Worm (Caenorhabditis elegans): ENCODE results near the gene T05A1.5.

T05A1.5 gene

DNA sequence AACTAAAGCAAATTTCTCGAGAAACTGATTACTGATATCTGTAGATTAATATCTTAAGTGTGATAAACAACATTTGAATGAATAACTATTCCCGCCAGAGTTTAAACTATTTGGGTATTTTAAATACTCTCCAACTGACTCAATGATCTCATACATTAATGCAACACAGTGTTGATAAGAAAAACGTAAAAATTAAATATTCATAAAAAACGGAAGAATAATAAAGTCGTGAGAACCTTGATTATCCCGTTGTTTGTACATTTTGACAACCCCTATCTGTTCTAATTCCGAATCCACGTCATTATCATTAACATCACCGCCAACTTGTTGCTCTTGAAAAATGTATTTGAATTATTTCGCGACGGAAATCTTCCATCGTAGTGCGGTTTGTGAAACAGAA, 16.4 kb upstream of the T05A1.5 start, which contains the start of gene elo-7:
Gene elo-7 (plus strand): TSS at position 301 of the 400 bp plus-strand sequence.
- TF ChIP-seq mdt-29 (GFP tag; IDR thresholded peaks at IDR 0.05) = no peak
- TF ChIP-seq Y48G9A.11 (GFP tag; IDR thresholded peaks at IDR 0.05) = no peak
- no peak for TF ChIP-seq lin-15B (tag; optimal IDR thresholded peaks at IDR 0.05)
- no peak for TF ChIP-seq aly-2 (tag; optimal IDR thresholded peaks at IDR 0.05)
- TF ChIP-seq ZK337.2 (GFP tag; IDR thresholded peaks at IDR 0.05) = no peak
- no peak for TF ChIP-seq D1046.2 (GFP tag; IDR thresholded peaks at IDR 0.05)
- no peak for TF ChIP-seq mes-2 (tag; optimal IDR thresholded peaks at IDR 0.05; ENCODE audit: poor library complexity, severe bottlenecking)
- no peak for TF ChIP-seq cey-2 (tag; optimal IDR thresholded peaks at IDR 0.05; ENCODE audit: borderline replicate concordance, insufficient read depth)
- no peak for TF ChIP-seq nhr-111 (GFP tag; optimal IDR thresholded peaks at IDR 0.05)
- no peak for TF ChIP-seq nhr-48 (tag; optimal IDR thresholded peaks at IDR 0.05)
- no peak for TF ChIP-seq ctbp-1 (GFP tag; IDR thresholded peaks at IDR 0.05)
- TF ChIP-seq mxl-2 (GFP tag; conservative IDR thresholded peaks at IDR 0.05) = no peak
- no peak for TF ChIP-seq Y75B8A.6 (GFP tag; IDR thresholded peaks at IDR 0.05)
- no peak for TF ChIP-seq Y5F2A.4 (GFP tag; optimal IDR thresholded peaks at IDR 0.05)
- TF ChIP-seq lin-1 (GFP tag; IDR thresholded peaks at IDR 0.05) = no peak
- TF ChIP-seq mxl-3 (GFP tag; optimal IDR thresholded peaks at IDR 0.05) = no peak
- TF ChIP-seq dpl-1 (GFP tag; optimal IDR thresholded peaks at IDR 0.05) = no peak
- no peak for TF ChIP-seq fkh-10 (GFP tag; optimal IDR thresholded peaks at IDR 0.05)
- no peak for TF ChIP-seq lin-13 (GFP tag; optimal IDR thresholded peaks at IDR 0.05)

DNA sequence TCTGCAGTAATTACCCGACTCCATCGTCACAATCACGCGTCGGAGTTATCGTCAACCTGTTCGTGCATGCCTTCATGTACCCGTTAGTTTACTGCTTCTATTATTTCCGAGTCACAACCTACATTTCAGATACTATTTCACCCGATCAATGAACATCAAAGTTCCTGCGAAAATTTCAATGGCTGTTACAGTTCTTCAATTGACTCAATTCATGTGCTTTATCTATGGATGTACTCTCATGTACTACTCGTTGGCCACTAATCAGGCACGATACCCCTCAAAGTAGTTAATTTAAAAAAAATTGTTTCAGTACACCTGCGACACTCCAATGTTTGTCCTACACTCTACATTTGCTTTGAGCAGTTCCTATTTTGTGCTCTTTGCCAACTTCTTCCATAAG, 15.3 kb upstream of the T05A1.5 start:
- peak; percentile 36 for TF ChIP-seq nhr-25 (tag; optimal IDR thresholded peaks at IDR 0.05; ENCODE audit: borderline replicate concordance, insufficient read depth)
- peak; percentile 35 for TF ChIP-seq mep-1 (tag; optimal IDR thresholded peaks at IDR 0.05)
- TF ChIP-seq T26A8.4 (GFP tag; IDR thresholded peaks at IDR 0.05) = peak; percentile 26; the same call in 1 of the 2 replicates
- TF ChIP-seq aha-1 (tag) = peak; percentile 97
- no peak for TF ChIP-seq egl-43 (GFP tag; IDR thresholded peaks at IDR 0.05)
- peak; percentile 20 for TF ChIP-seq ama-1 (optimal IDR thresholded peaks at IDR 0.05)
- no peak for TF ChIP-seq php-3 (GFP tag; IDR thresholded peaks at IDR 0.05)
- TF ChIP-seq unc-62 (GFP tag; optimal IDR thresholded peaks at IDR 0.05 in 1 of 2) = peak in 1 of 2 experiments; percentile 39
- no peak for TF ChIP-seq unc-62 (tag; optimal IDR thresholded peaks at IDR 0.05)
- TF ChIP-seq daf-19 (GFP tag; conservative IDR thresholded peaks at IDR 0.05) = no peak
- TF ChIP-seq saeg-2 (GFP tag; IDR thresholded peaks at IDR 0.05) = no peak
- peak; percentile 55 for TF ChIP-seq spr-3 (GFP tag; optimal IDR thresholded peaks at IDR 0.05)
- TF ChIP-seq lim-7 (GFP tag; IDR thresholded peaks at IDR 0.05) = 0 out of 2 replicates have a peak, but pooled peaks have one; percentile 14

DNA sequence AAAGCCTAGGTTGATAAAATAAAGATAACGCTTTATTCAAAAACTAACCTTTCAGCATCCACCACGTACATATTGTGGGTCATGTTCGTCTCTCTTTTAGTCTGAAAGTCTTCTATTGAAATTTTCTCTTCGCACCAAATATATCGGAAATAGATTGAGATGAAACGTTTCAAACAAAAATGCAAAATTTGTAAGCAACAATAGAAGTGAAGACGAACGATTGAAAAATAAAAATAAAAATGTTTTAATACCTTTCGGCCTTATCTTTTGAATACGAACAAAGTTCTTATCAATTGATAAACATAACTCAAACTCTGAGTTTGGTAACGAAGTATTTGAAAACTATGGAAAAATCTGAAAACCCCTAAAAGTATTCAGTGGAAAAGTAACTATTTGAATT, 13.0 kb upstream of the T05A1.5 start, which contains the start of gene F56H11.2:
Gene F56H11.2 (minus strand): TSS at position 101 of the 400 bp plus-strand sequence.
- TF ChIP-seq skn-1 (tag; optimal IDR thresholded peaks at IDR 0.05) (no peak), nhr-48 (tag; optimal IDR thresholded peaks at IDR 0.05) (no peak), nhr-76 (tag; optimal IDR thresholded peaks at IDR 0.05) (no peak), daf-16 (GFP tag; optimal IDR thresholded peaks at IDR 0.05) (no peak), daf-16 (tag; optimal IDR thresholded peaks at IDR 0.05) (peak; percentile 20), hlh-30 (tag; optimal IDR thresholded peaks at IDR 0.05; ENCODE audit: insufficient read depth) (no peak)

DNA sequence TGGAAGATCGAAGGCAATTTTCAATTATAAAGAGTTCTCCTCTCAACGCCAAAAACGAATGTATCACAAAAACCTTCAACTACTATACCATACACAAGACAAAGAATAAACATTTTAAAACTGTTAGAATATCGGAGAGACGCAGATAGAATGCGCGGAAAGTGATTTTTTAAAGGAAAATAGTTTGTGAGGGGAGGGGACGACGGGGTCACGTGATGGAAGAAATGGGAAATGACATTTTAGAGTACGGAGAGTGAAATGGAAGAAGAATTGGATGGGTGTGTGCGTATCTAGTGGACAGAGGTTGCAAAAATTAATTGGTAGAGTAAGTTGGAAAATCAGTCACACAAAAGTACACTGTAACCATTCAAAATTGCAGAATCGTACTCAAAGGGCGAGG, 11.7 kb upstream of the T05A1.5 start:
- TF ChIP-seq dve-1 (tag; optimal IDR thresholded peaks at IDR 0.05; ENCODE audit: insufficient read depth) = peak; percentile 63
- TF ChIP-seq nhr-42 (GFP tag; IDR thresholded peaks at IDR 0.05) = no peak
- TF ChIP-seq rbr-2 (tag; optimal IDR thresholded peaks at IDR 0.05) = no peak
- peak; percentile 58 for TF ChIP-seq mep-1 (tag; optimal IDR thresholded peaks at IDR 0.05)
- no peak for TF ChIP-seq nhr-237 (tag; optimal IDR thresholded peaks at IDR 0.05)
- TF ChIP-seq lir-3 (tag; optimal IDR thresholded peaks at IDR 0.05) = no peak
- no peak for TF ChIP-seq ctbp-1 (GFP tag; IDR thresholded peaks at IDR 0.05)
- TF ChIP-seq hlh-11 (tag; optimal IDR thresholded peaks at IDR 0.05) = peak; percentile 32
- peak; percentile 10 for TF ChIP-seq mxl-3 (GFP tag; optimal IDR thresholded peaks at IDR 0.05)
- no peak for TF ChIP-seq mdt-29 (GFP tag; IDR thresholded peaks at IDR 0.05)
- no peak for TF ChIP-seq unc-130 (GFP tag; optimal IDR thresholded peaks at IDR 0.05)
- TF ChIP-seq nhr-28 (tag; optimal IDR thresholded peaks at IDR 0.05) = peak; percentile 59
- TF ChIP-seq hlh-30 (tag; optimal IDR thresholded peaks at IDR 0.05; ENCODE audit: insufficient read depth) = peak; percentile 89
- TF ChIP-seq nhr-77 (tag; optimal IDR thresholded peaks at IDR 0.05) = peak; percentile 21
- peak; percentile 49 for TF ChIP-seq nhr-25 (tag; optimal IDR thresholded peaks at IDR 0.05; ENCODE audit: borderline replicate concordance, insufficient read depth)
- peak in 1 of 2 experiments; percentile 93 for TF ChIP-seq unc-62 (GFP tag; optimal IDR thresholded peaks at IDR 0.05 in 1 of 2)
- TF ChIP-seq unc-62 (tag; optimal IDR thresholded peaks at IDR 0.05) = no peak
